Worm (Caenorhabditis elegans): ENCODE data around the gene F53B1.9.
A peak's percentile ranks its signal among the peaks of the same experiment; 100 is the strongest.

The F53B1.9 gene

ce11 chrX:2157855-2158254 is 26.2 kb upstream of the F53B1.9 start:
- TF ChIP-seq hlh-30 (tag; optimal IDR thresholded peaks at IDR 0.05; ENCODE audit: insufficient read depth), result peak; percentile 23
- TF ChIP-seq hlh-11 (tag; optimal IDR thresholded peaks at IDR 0.05), result peak; percentile 20
- no peak for TF ChIP-seq jun-1 (tag; optimal IDR thresholded peaks at IDR 0.05)
- TF ChIP-seq daf-19 (GFP tag; conservative IDR thresholded peaks at IDR 0.05), result no peak
- peak; percentile 45 for TF ChIP-seq mxl-3 (GFP tag; optimal IDR thresholded peaks at IDR 0.05)
- no peak for TF ChIP-seq madf-5 (GFP tag; IDR thresholded peaks at IDR 0.05)
- TF ChIP-seq pqm-1 (tag; optimal IDR thresholded peaks at IDR 0.05), result peak; percentile 11

ce11 chrX:2153780-2154179 is 22.1 kb upstream of the F53B1.9 start:
- no peak for TF ChIP-seq hmg-1.1 (GFP tag; IDR thresholded peaks at IDR 0.05)
- TF ChIP-seq aha-1 (tag), result peak; percentile 97
- TF ChIP-seq lin-38 (GFP tag; IDR thresholded peaks at IDR 0.05), result no peak
- peak in 1 of 2 experiments; percentile 74 for TF ChIP-seq unc-62 (GFP tag; optimal IDR thresholded peaks at IDR 0.05 in 1 of 2)
- no peak for TF ChIP-seq unc-62 (tag; optimal IDR thresholded peaks at IDR 0.05)

ce11 chrX:2152062-2152461 is 20.4 kb upstream of the F53B1.9 start:
- TF ChIP-seq T26A8.4 (GFP tag; IDR thresholded peaks at IDR 0.05) (no peak), hlh-30 (tag; optimal IDR thresholded peaks at IDR 0.05; ENCODE audit: insufficient read depth) (peak; percentile 23)

ce11 chrX:2150006-2150405 is 18.4 kb upstream of the F53B1.9 start, which contains the start of gene npax-2:
npax-2 (minus strand) TSS chrX:2150106.
- TF ChIP-seq D1046.2 (GFP tag; IDR thresholded peaks at IDR 0.05) (no peak), lin-39 (tag; optimal IDR thresholded peaks at IDR 0.05) (no peak), snpc-1.2 (GFP tag; IDR thresholded peaks at IDR 0.05) (no peak), hlh-30 (tag; optimal IDR thresholded peaks at IDR 0.05; ENCODE audit: insufficient read depth) (no peak), zip-2 (tag; optimal IDR thresholded peaks at IDR 0.05) (no peak), ztf-11 (tag; optimal IDR thresholded peaks at IDR 0.05) (no peak), unc-62 (GFP tag; optimal IDR thresholded peaks at IDR 0.05 in 1 of 2) (no peak), unc-62 (tag; optimal IDR thresholded peaks at IDR 0.05) (no peak), ceh-28 (tag; optimal IDR thresholded peaks at IDR 0.05) (no peak), gei-8 (GFP tag; optimal IDR thresholded peaks at IDR 0.05) (no peak), Y48G9A.11 (GFP tag; IDR thresholded peaks at IDR 0.05) (no peak), ceh-62 (tag; optimal IDR thresholded peaks at IDR 0.05) (no peak), zfp-3 (GFP tag; conservative IDR thresholded peaks at IDR 0.05) (no peak), unc-130 (GFP tag; optimal IDR thresholded peaks at IDR 0.05) (no peak), pha-4 (GFP tag; IDR thresholded peaks at IDR 0.05) (no peak), pha-4 (tag; optimal IDR thresholded peaks at IDR 0.05) (no peak), madf-5 (GFP tag; IDR thresholded peaks at IDR 0.05) (no peak), saeg-2 (GFP tag; IDR thresholded peaks at IDR 0.05) (no peak)

ce11 chrX:2145629-2146028 is 14.0 kb upstream of the F53B1.9 start, which contains the start of gene dpy-3:
dpy-3 (minus strand) TSS chrX:2145647.
- TF ChIP-seq nhr-28 (tag; optimal IDR thresholded peaks at IDR 0.05), result peak; percentile 11
- TF ChIP-seq daf-8 (GFP tag; IDR thresholded peaks at IDR 0.05), result no peak

- TF ChIP-seq dpl-1 (GFP tag; optimal IDR thresholded peaks at IDR 0.05), result no peak
- peak; percentile 94 for TF ChIP-seq set-16 (GFP tag; IDR thresholded peaks at IDR 0.05)
- TF ChIP-seq lin-29 (GFP tag; IDR thresholded peaks at IDR 0.05), result no peak
- no peak for TF ChIP-seq ceh-32 (tag; optimal IDR thresholded peaks at IDR 0.05; ENCODE audit: poor library complexity)
These were observed 13.2 kb upstream of the F53B1.9 start for ce11 chrX:2144875-2145274.
